Fruit fly (Drosophila melanogaster): Measurements from ENCODE around the gene tank.

dm6 chr2L:4822258-4822657 is 15.5 kb downstream of the tank start:
- TF ChIP-seq EcR (GFP tag; optimal IDR thresholded peaks at IDR 0.05) = no peak
- no peak for TF ChIP-seq Pif1A (GFP tag; optimal IDR thresholded peaks at IDR 0.05)
- TF ChIP-seq Snoo (tag; optimal IDR thresholded peaks at IDR 0.05) = no peak
- TF ChIP-seq CG12605 (GFP tag; IDR thresholded peaks at IDR 0.05) = no peak
- TF ChIP-seq Ets98B (GFP tag; IDR thresholded peaks at IDR 0.05) = no peak
- no peak for TF ChIP-seq CG8301 (tag; optimal IDR thresholded peaks at IDR 0.05)
- TF ChIP-seq CG13204 (GFP tag; optimal IDR thresholded peaks at IDR 0.05) = peak; percentile 76
- TF ChIP-seq Pif1B (GFP tag; optimal IDR thresholded peaks at IDR 0.05) = no peak
- TF ChIP-seq fd96Ca (GFP tag; IDR thresholded peaks at IDR 0.05) = no peak
- TF ChIP-seq CG8159 (tag; optimal IDR thresholded peaks at IDR 0.05) = no peak
